Fruit fly (Drosophila melanogaster) whole organism, embryonic: ENCODE measurements around the gene Doc2.

ENCODE experiments used
- Antp ChIP-seq: fragments of 200-800 bp; sonication (Bioruptor generic); optimal IDR thresholded peaks from 3 replicates; lab custom pipeline; 2016; ENCODE audit warnings: missing biosample characterization, missing genetic modification characterization
- CG10959 ChIP-seq: fragments of 200-800 bp; sonication (Bioruptor generic); IDR thresholded peaks from 2 replicates; pipeline ENCODE4 v1.3.6; 2022; ENCODE audit warnings: missing biosample characterization, missing genetic modification characterization
- CG12219 ChIP-seq: fragments of 200-800 bp; sonication (Bioruptor generic); optimal IDR thresholded peaks from 3 replicates; lab custom pipeline; 2018; ENCODE audit warnings: missing biosample characterization, mild to moderate bottlenecking, missing genetic modification characterization
- CG12299 ChIP-seq: fragments of 200-800 bp; sonication (Bioruptor generic); optimal IDR thresholded peaks from 2 replicates; lab custom pipeline; 2018; ENCODE audit warnings: missing biosample characterization, mild to moderate bottlenecking, missing genetic modification characterization
- CG1529 ChIP-seq: fragments of 200-800 bp; sonication (Bioruptor generic); optimal IDR thresholded peaks from 3 replicates; lab custom pipeline; 2018; ENCODE audit warnings: missing biosample characterization, missing genetic modification characterization
- CG15601 ChIP-seq: fragments of 200-800 bp; sonication (Bioruptor generic); optimal IDR thresholded peaks from 3 replicates; lab custom pipeline; 2019; ENCODE audit warnings: missing biosample characterization, mild to moderate bottlenecking, missing genetic modification characterization, moderate library complexity
- CG17361 ChIP-seq: fragments of 200-800 bp; sonication (Bioruptor generic); IDR thresholded peaks from 3 replicates; pipeline ENCODE4 v1.3.6; 2022; ENCODE audit warnings: missing biosample characterization, missing genetic modification characterization
- CG1832 ChIP-seq: fragments of 200-800 bp; sonication (Bioruptor generic); optimal IDR thresholded peaks from 2 replicates; lab custom pipeline; 2017; ENCODE audit warnings: missing biosample characterization, mild to moderate bottlenecking, missing genetic modification characterization, inconsistent platforms
- CG31224 ChIP-seq: fragments of 200-800 bp; sonication (Bioruptor generic); IDR thresholded peaks from 2 replicates; pipeline ENCODE4 v1.3.6; 2022; ENCODE audit warnings: missing biosample characterization, missing genetic modification characterization
- CG5953 ChIP-seq: fragments of 200-800 bp; sonication (Bioruptor generic); IDR thresholded peaks from 2 replicates; pipeline ENCODE4 v1.3.6; 2022; ENCODE audit warnings: missing biosample characterization, missing genetic modification characterization
- CG6765 ChIP-seq: fragments of 200-800 bp; sonication (Bioruptor generic); optimal IDR thresholded peaks from 3 replicates; lab custom pipeline; 2017; ENCODE audit warnings: missing biosample characterization, mild to moderate bottlenecking, missing genetic modification characterization
- CG6791 ChIP-seq: fragments of 200-800 bp; sonication (Bioruptor generic); IDR thresholded peaks from 3 replicates; pipeline ENCODE4 v1.3.6; 2022; ENCODE audit warnings: missing biosample characterization, missing genetic modification characterization; ENCODE audit not compliant: partially characterized antibody
- CG6854 ChIP-seq: fragments of 200-800 bp; sonication (Bioruptor generic); optimal IDR thresholded peaks from 3 replicates; lab custom pipeline; 2017; ENCODE audit warnings: missing biosample characterization, mild to moderate bottlenecking, missing genetic modification characterization
- CG7372 ChIP-seq: fragments of 200-800 bp; sonication (Bioruptor generic); IDR thresholded peaks from 2 replicates; pipeline ENCODE4 v1.3.6; 2022; ENCODE audit warnings: missing biosample characterization, missing genetic modification characterization
- CG7928 ChIP-seq: fragments of 200-800 bp; sonication (Bioruptor generic); optimal IDR thresholded peaks from 2 replicates; lab custom pipeline; 2017; ENCODE audit warnings: missing biosample characterization, mild to moderate bottlenecking, missing genetic modification characterization
- CG8478 ChIP-seq: fragments of >200 bp; optimal IDR thresholded peaks from 2 replicates; lab custom pipeline; 2018
- Dp ChIP-seq: fragments of 200-800 bp; sonication (Bioruptor generic); optimal IDR thresholded peaks from 2 replicates; lab custom pipeline; 2018; ENCODE audit warnings: missing biosample characterization, mild to moderate bottlenecking, missing genetic modification characterization, moderate library complexity
- E2f2 ChIP-seq: fragments of 200-800 bp; sonication (Bioruptor generic); IDR thresholded peaks from 2 replicates; pipeline ENCODE4 v1.3.6; 2022; ENCODE audit warnings: missing biosample characterization, missing genetic modification characterization
- MBD-R2 ChIP-seq: fragments of 200-800 bp; sonication (Bioruptor generic); IDR thresholded peaks from 2 replicates; pipeline ENCODE4 v1.3.6; 2022; ENCODE audit warnings: missing biosample characterization, missing genetic modification characterization
- Sin3A ChIP-seq: fragments of >200 bp; optimal IDR thresholded peaks from 2 replicates; lab custom pipeline; 2018
- Usf ChIP-seq: fragments of 200-800 bp; sonication (Bioruptor generic); optimal IDR thresholded peaks from 2 replicates; lab custom pipeline; 2017; ENCODE audit warnings: missing genotype, missing biosample characterization, missing genetic modification characterization
- Vsx1 ChIP-seq: fragments of 200-800 bp; sonication (Bioruptor generic); optimal IDR thresholded peaks from 2 replicates; lab custom pipeline; 2017; ENCODE audit warnings: missing biosample characterization, mild to moderate bottlenecking, missing genetic modification characterization, missing genetic modification reagents
- YL-1 ChIP-seq: fragments of 200-800 bp; sonication (Bioruptor generic); optimal IDR thresholded peaks from 3 replicates; lab custom pipeline; 2017; ENCODE audit warnings: missing biosample characterization, mild to moderate bottlenecking, missing genetic modification characterization
- chinmo ChIP-seq: fragments of 200-800 bp; sonication (Bioruptor generic); IDR thresholded peaks from 4 replicates; pipeline ENCODE4 v1.3.6; 2022; ENCODE audit warnings: missing biosample characterization, missing genetic modification characterization; ENCODE audit not compliant: partially characterized antibody
- crp ChIP-seq, 2 experiments: fragments of 200-800 bp; sonication (Bioruptor generic); optimal IDR thresholded peaks; 2 replicates in 1 of 2; 3 replicates in 1 of 2; lab custom pipeline; 2017; ENCODE audit warnings: missing biosample characterization in 2 of 2, missing genetic modification characterization in 2 of 2, mild to moderate bottlenecking in 1 of 2, moderate library complexity in 1 of 2
- dimm ChIP-seq: fragments of 200-800 bp; sonication (Bioruptor generic); IDR thresholded peaks from 2 replicates; pipeline ENCODE4 v1.3.6; 2022; ENCODE audit warnings: missing biosample characterization, missing genetic modification characterization
- ewg ChIP-seq: fragments of 200-800 bp; sonication (Bioruptor generic); optimal IDR thresholded peaks from 3 replicates; lab custom pipeline; 2017; ENCODE audit warnings: mild to moderate bottlenecking, missing biosample characterization, missing genetic modification reagents, missing genetic modification characterization
- grau ChIP-seq: fragments of 200-800 bp; optimal IDR thresholded peaks from 3 replicates; lab custom pipeline; 2019; ENCODE audit warnings: missing biosample characterization, mild to moderate bottlenecking, missing genetic modification characterization, moderate library complexity
- luna ChIP-seq: fragments of 200-800 bp; sonication (Bioruptor generic); optimal IDR thresholded peaks from 2 replicates; lab custom pipeline; 2016; ENCODE audit warnings: missing biosample characterization, missing genetic modification characterization
- maf-S ChIP-seq: fragments of 200-800 bp; sonication (Bioruptor generic); optimal IDR thresholded peaks from 2 replicates; lab custom pipeline; 2016; ENCODE audit warnings: missing biosample characterization, missing genetic modification characterization
- org-1 ChIP-seq: fragments of 200-800 bp; sonication (Bioruptor generic); optimal IDR thresholded peaks from 2 replicates; lab custom pipeline; 2017; ENCODE audit warnings: missing biosample characterization, missing genetic modification characterization
- pzg ChIP-seq: fragments of 200-800 bp; sonication (Bioruptor generic); optimal IDR thresholded peaks from 3 replicates; lab custom pipeline; 2018; ENCODE audit warnings: missing biosample characterization, mild to moderate bottlenecking, missing genetic modification characterization, moderate library complexity
- sima ChIP-seq: fragments of 200-800 bp; sonication (Bioruptor generic); optimal IDR thresholded peaks from 2 replicates; lab custom pipeline; 2016; ENCODE audit warnings: missing biosample characterization, missing genetic modification characterization
- toy ChIP-seq: fragments of 200-800 bp; sonication (Bioruptor generic); IDR thresholded peaks from 2 replicates; pipeline ENCODE4 v1.3.6; 2022; ENCODE audit warnings: missing biosample characterization, missing genetic modification characterization
- z ChIP-seq: fragments of 200-800 bp; sonication (Bioruptor generic); IDR thresholded peaks from 3 replicates; pipeline ENCODE4 v1.3.6; 2022; ENCODE audit warnings: missing biosample characterization, missing genetic modification characterization

Gene Doc2

dm6 chr3L:8985848-8986320 lies 33.2 kb downstream of the Doc2 start, which contains the start of gene Galk (continued):
- TF ChIP-seq Sin3A (lab: Kevin White, UChicago): no peak

- TF ChIP-seq CG1832 (GFP tag; lab: Kevin White, UChicago): peak; percentile 4
- no peak for TF ChIP-seq grau (tag; lab: Kevin White, UChicago)
- peak; percentile 6 for TF ChIP-seq pzg (GFP tag; lab: Kevin White, UChicago)
- TF ChIP-seq org-1: no peak
- TF ChIP-seq E2f2 (GFP tag; lab: Robert Waterston, UW): peak; percentile 48
- no peak for TF ChIP-seq CG12219 (GFP tag; lab: Kevin White, UChicago)
- no peak for TF ChIP-seq CG8478 (lab: Kevin White, UChicago)
- no peak for TF ChIP-seq YL-1 (GFP tag; lab: Kevin White, UChicago)
- no peak for TF ChIP-seq maf-S
- TF ChIP-seq Vsx1 (GFP tag; lab: Kevin White, UChicago): no peak
- TF ChIP-seq ewg (GFP tag; lab: Kevin White, UChicago): peak; percentile 8
- TF ChIP-seq Antp: no peak
- no peak for TF ChIP-seq luna (GFP tag; lab: Kevin White, UChicago)
- TF ChIP-seq crp (GFP tag; optimal IDR thresholded peaks at IDR 0.05; lab: Kevin White, UChicago): peak; percentile 26 to 82
- TF ChIP-seq CG10959 (GFP tag; lab: Robert Waterston, UW): peak; percentile 84
- TF ChIP-seq Usf: no peak
- TF ChIP-seq MBD-R2 (GFP tag; lab: Robert Waterston, UW): peak; percentile 37; the same call in 1 of the 2 replicates
- TF ChIP-seq Dp: peak; percentile 47
- TF ChIP-seq toy (GFP tag; lab: Robert Waterston, UW): no peak
These were observed 33.8 kb downstream of the Doc2 start for dm6 chr3L:8985132-8985847.

- TF ChIP-seq dimm (no peak), CG12299 (tag; lab: Kevin White, UChicago) (no peak)
These were observed 37.0 kb downstream of the Doc2 start for dm6 chr3L:8982044-8982443.

dm6 chr3L:8981495-8981894 lies 37.6 kb downstream of the Doc2 start, which contains the start of gene CG13314:
Gene CG13314, plus strand, starts transcription at chr3L:8981795.
- TF ChIP-seq Sin3A (lab: Kevin White, UChicago) (no peak), CG5953 (no peak), CG6765 (GFP tag; lab: Kevin White, UChicago) (no peak), CG6791 (GFP tag; lab: Robert Waterston, UW) (no peak), sima (no peak), CG6854 (GFP tag; lab: Kevin White, UChicago) (no peak), CG15601 (tag; lab: Kevin White, UChicago) (no peak), Antp (no peak), CG17361 (GFP tag; lab: Robert Waterston, UW) (no peak), z (GFP tag; lab: Robert Waterston, UW) (peak; percentile 88), CG31224 (GFP tag; lab: Robert Waterston, UW) (0 out of 2 replicates have a peak, but pooled peaks have one; percentile 12), chinmo (GFP tag; lab: Robert Waterston, UW) (0 out of 4 replicates have a peak, but pooled peaks have one; percentile 47), CG7928 (no peak)

- TF ChIP-seq CG7372 (GFP tag; lab: Robert Waterston, UW) (peak; percentile 64), CG1529 (GFP tag; lab: Kevin White, UChicago) (no peak)
These were observed 39.3 kb downstream of the Doc2 start, which contains the start of gene CG5644 for dm6 chr3L:8979780-8980179. Gene CG5644, minus strand, starts transcription at chr3L:8979880.
